Worm (Caenorhabditis elegans) whole organism, late embryonic: ENCODE results near the gene unc-31.

Source experiments
- C08G9.2 ChIP-seq: sonication (generic microtip); optimal IDR thresholded peaks from 2 replicates; lab custom pipeline; 2016; ENCODE audit warnings: mild to moderate bottlenecking, missing genetic modification characterization, moderate library complexity, missing compliant biosample characterization
- C38D4.7 ChIP-seq: fragments of 200-800 bp; sonication (Bioruptor generic); optimal IDR thresholded peaks from 2 replicates; lab custom pipeline; 2018; ENCODE audit warnings: mild to moderate bottlenecking, missing genetic modification characterization, moderate library complexity, missing compliant biosample characterization
- K02D7.2 ChIP-seq: sonication (generic microtip); optimal IDR thresholded peaks from 2 replicates; lab custom pipeline; 2017; ENCODE audit warnings: mild to moderate bottlenecking, missing genetic modification characterization, missing compliant biosample characterization
- T23F11.4 ChIP-seq: fragments of 200-800 bp; sonication (Bioruptor generic); optimal IDR thresholded peaks from 2 replicates; lab custom pipeline; 2018; ENCODE audit warnings: mild to moderate bottlenecking, missing genetic modification characterization, missing compliant biosample characterization
- Y22D7AL.16 ChIP-seq: sonication (generic microtip); optimal IDR thresholded peaks from 2 replicates; lab custom pipeline; 2016; ENCODE audit warnings: missing genetic modification characterization, missing compliant biosample characterization
- ahr-1 ChIP-seq: sonication (generic microtip); optimal IDR thresholded peaks from 2 replicates; lab custom pipeline; 2016; ENCODE audit warnings: missing genetic modification characterization, missing compliant biosample characterization
- ama-1 ChIP-seq: fragments of 150-350 bp; optimal IDR thresholded peaks from 2 replicates; lab custom pipeline; 2014
- ceh-14 ChIP-seq: sonication (generic microtip); optimal IDR thresholded peaks from 2 replicates; lab custom pipeline; 2016; ENCODE audit warnings: missing genotype, missing genetic modification characterization, missing compliant biosample characterization
- ceh-18 ChIP-seq: sonication (generic microtip); optimal IDR thresholded peaks from 2 replicates; lab custom pipeline; 2016; ENCODE audit warnings: missing genetic modification characterization, missing compliant biosample characterization
- ceh-19 ChIP-seq: fragments of 200-800 bp; sonication (Bioruptor generic); optimal IDR thresholded peaks from 2 replicates; lab custom pipeline; 2018; ENCODE audit warnings: mild to moderate bottlenecking, missing genetic modification characterization, missing compliant biosample characterization
- ceh-2 ChIP-seq: sonication (generic microtip); optimal IDR thresholded peaks from 2 replicates; lab custom pipeline; 2016; ENCODE audit warnings: missing genotype, missing genetic modification characterization, missing compliant biosample characterization
- ceh-22 ChIP-seq: sonication (generic microtip); optimal IDR thresholded peaks from 2 replicates; lab custom pipeline; 2017; ENCODE audit warnings: missing biosample characterization, missing genetic modification characterization
- ceh-24 ChIP-seq: sonication (generic microtip); optimal IDR thresholded peaks from 2 replicates; lab custom pipeline; 2016; ENCODE audit warnings: mild to moderate bottlenecking, missing genetic modification characterization, missing compliant biosample characterization
- ceh-31 ChIP-seq: sonication (generic microtip); optimal IDR thresholded peaks from 2 replicates; lab custom pipeline; 2016; ENCODE audit warnings: missing genetic modification characterization, missing compliant biosample characterization
- ceh-34 ChIP-seq: sonication (generic microtip); optimal IDR thresholded peaks from 2 replicates; lab custom pipeline; 2016; ENCODE audit warnings: mild to moderate bottlenecking, missing genetic modification characterization, missing compliant biosample characterization
- ceh-9 ChIP-seq: sonication (generic microtip); optimal IDR thresholded peaks from 2 replicates; lab custom pipeline; 2016; ENCODE audit warnings: mild to moderate bottlenecking, missing genetic modification characterization, inconsistent platforms, missing compliant biosample characterization
- che-1 ChIP-seq: sonication (generic microtip); optimal IDR thresholded peaks from 2 replicates; lab custom pipeline; 2016; ENCODE audit warnings: mild to moderate bottlenecking, missing genetic modification characterization, missing compliant biosample characterization
- dve-1 ChIP-seq: sonication (generic microtip); optimal IDR thresholded peaks from 2 replicates; lab custom pipeline; 2017; ENCODE audit warnings: antibody characterized with exemption, mild to moderate bottlenecking, missing genetic modification characterization, missing compliant biosample characterization
- ets-4 ChIP-seq: sonication (generic microtip); optimal IDR thresholded peaks from 2 replicates; lab custom pipeline; 2016; ENCODE audit warnings: missing genetic modification characterization, missing compliant biosample characterization
- fax-1 ChIP-seq: sonication (generic microtip); optimal IDR thresholded peaks from 2 replicates; lab custom pipeline; 2016; ENCODE audit warnings: missing genotype, missing genetic modification characterization, missing compliant biosample characterization
- fkh-10 ChIP-seq: fragments of 150-350 bp; optimal IDR thresholded peaks from 2 replicates; lab custom pipeline; 2014; ENCODE audit warnings: missing biosample characterization, missing genetic modification reagents, missing genetic modification characterization
- gmeb-2 ChIP-seq: sonication (generic microtip); optimal IDR thresholded peaks from 2 replicates; lab custom pipeline; 2016; ENCODE audit warnings: missing genetic modification characterization, inconsistent platforms, missing compliant biosample characterization
- hlh-13 ChIP-seq: fragments of 200-800 bp; sonication (Bioruptor generic); optimal IDR thresholded peaks from 2 replicates; lab custom pipeline; 2018; ENCODE audit warnings: mild to moderate bottlenecking, missing genetic modification characterization, missing compliant biosample characterization
- hlh-15 ChIP-seq: sonication (generic microtip); optimal IDR thresholded peaks from 2 replicates; lab custom pipeline; 2016; ENCODE audit warnings: missing genetic modification characterization, missing compliant biosample characterization
- hlh-6 ChIP-seq: sonication (generic microtip); optimal IDR thresholded peaks from 2 replicates; lab custom pipeline; 2016; ENCODE audit warnings: missing genotype, missing genetic modification characterization, missing compliant biosample characterization
- lim-6 ChIP-seq: sonication (generic microtip); optimal IDR thresholded peaks from 2 replicates; lab custom pipeline; 2016; ENCODE audit warnings: missing genetic modification characterization, missing compliant biosample characterization
- lin-11 ChIP-seq: fragments of 200-800 bp; sonication (Bioruptor generic); optimal IDR thresholded peaks from 2 replicates; lab custom pipeline; 2018; ENCODE audit warnings: mild to moderate bottlenecking, missing genetic modification characterization, missing compliant biosample characterization
- mec-3 ChIP-seq: sonication (generic microtip); optimal IDR thresholded peaks from 2 replicates; lab custom pipeline; 2016; ENCODE audit warnings: borderline replicate concordance, missing genetic modification characterization, missing compliant biosample characterization
- nfya-1 ChIP-seq: sonication (generic microtip); optimal IDR thresholded peaks from 2 replicates; lab custom pipeline; 2017; ENCODE audit warnings: missing genetic modification characterization, mild to moderate bottlenecking, missing compliant biosample characterization, antibody characterized with exemption, moderate library complexity
- nhr-11 ChIP-seq: fragments of 150-350 bp; optimal IDR thresholded peaks from 2 replicates; lab custom pipeline; 2014; ENCODE audit warnings: missing biosample characterization, missing genetic modification characterization
- odd-2 ChIP-seq: sonication (generic microtip); optimal IDR thresholded peaks from 2 replicates; lab custom pipeline; 2017; ENCODE audit warnings: antibody characterized with exemption, mild to moderate bottlenecking, missing genetic modification characterization, missing compliant biosample characterization
- pag-3 ChIP-seq: sonication (generic microtip); optimal IDR thresholded peaks from 2 replicates; lab custom pipeline; 2016; ENCODE audit warnings: missing compliant biosample characterization, missing genetic modification characterization, borderline replicate concordance
- pat-9 ChIP-seq: fragments of 200-800 bp; sonication (Bioruptor generic); optimal IDR thresholded peaks from 2 replicates; lab custom pipeline; 2018; ENCODE audit warnings: mild to moderate bottlenecking, missing genetic modification characterization, moderate library complexity, missing compliant biosample characterization
- pha-2 ChIP-seq: sonication (generic microtip); optimal IDR thresholded peaks from 2 replicates; lab custom pipeline; 2017; ENCODE audit warnings: mild to moderate bottlenecking, missing genetic modification characterization, missing compliant biosample characterization
- ref-2 ChIP-seq: sonication (generic microtip); optimal IDR thresholded peaks from 2 replicates; lab custom pipeline; 2016; ENCODE audit warnings: missing genetic modification characterization, missing compliant biosample characterization
- rnt-1 ChIP-seq: sonication (generic microtip); optimal IDR thresholded peaks from 2 replicates; lab custom pipeline; 2016; ENCODE audit warnings: missing genetic modification characterization, missing compliant biosample characterization
- tbx-2 ChIP-seq: sonication (generic microtip); optimal IDR thresholded peaks from 2 replicates; lab custom pipeline; 2016; ENCODE audit warnings: missing genetic modification characterization, missing compliant biosample characterization
- tbx-7 ChIP-seq: sonication (generic microtip); optimal IDR thresholded peaks from 2 replicates; lab custom pipeline; 2016; ENCODE audit warnings: missing genotype, missing genetic modification characterization, missing compliant biosample characterization
- unc-3 ChIP-seq, 2 experiments: fragments of 200-800 bp in 1 of 2; sonication (Bioruptor generic) in 1 of 2; sonication (generic microtip) in 1 of 2; conservative IDR thresholded peaks in 1 of 2; optimal IDR thresholded peaks in 1 of 2; 2 replicates each; pipeline versions ENCODE4 v1.3.6 to Lab custom; 2016 to 2022; ENCODE audit warnings: missing compliant biosample characterization in 2 of 2, missing genetic modification characterization in 2 of 2, missing genetic modification reagents in 1 of 2
- unc-42 ChIP-seq: sonication (generic microtip); optimal IDR thresholded peaks from 2 replicates; lab custom pipeline; 2016; ENCODE audit warnings: missing genotype, missing genetic modification characterization, missing compliant biosample characterization
- unc-55 ChIP-seq: sonication (generic microtip); optimal IDR thresholded peaks from 2 replicates; lab custom pipeline; 2017; ENCODE audit warnings: missing biosample characterization, missing genetic modification reagents, missing genetic modification characterization
- unc-86 ChIP-seq: sonication (generic microtip); optimal IDR thresholded peaks from 2 replicates; lab custom pipeline; 2016; ENCODE audit warnings: missing genetic modification characterization, missing compliant biosample characterization
- zip-5 ChIP-seq: sonication (generic microtip); optimal IDR thresholded peaks from 2 replicates; lab custom pipeline; 2016; ENCODE audit warnings: missing genetic modification characterization, missing compliant biosample characterization

The unc-31 gene

ce11 chrIV:12773519-12773918, at the start of gene unc-31:
TSS of gene unc-31 (plus strand) at chrIV:12773867.
- no peak for TF ChIP-seq lim-6 (tag; lab: Kevin White, UChicago)
- peak; percentile 78 for TF ChIP-seq unc-42

ce11 chrIV:12724641-12725040, 49.0 kb upstream of the unc-31 start, which contains the start of the genes T23F6.3 and rbd-1:
TSS of gene T23F6.3 (minus strand) at chrIV:12724760.
TSS of gene rbd-1 (plus strand) at chrIV:12724986.
- peak; percentile 89 for TF ChIP-seq tbx-2 (tag; lab: Kevin White, UChicago)
- peak; percentile 43 for TF ChIP-seq mec-3
- peak; percentile 62 for TF ChIP-seq zip-5
- TF ChIP-seq unc-55 (GFP tag; lab: Kevin White, UChicago) = peak; percentile 49
- TF ChIP-seq lim-6 (tag; lab: Kevin White, UChicago) = peak; percentile 27
- no peak for TF ChIP-seq che-1 (tag; lab: Kevin White, UChicago)
- peak; percentile 77 for TF ChIP-seq ceh-34 (tag; lab: Kevin White, UChicago)
- TF ChIP-seq K02D7.2 (tag; lab: Kevin White, UChicago) = no peak
- TF ChIP-seq ets-4 (tag; lab: Kevin White, UChicago) = peak; percentile 76
- TF ChIP-seq ceh-24 (tag; lab: Kevin White, UChicago) = no peak
- TF ChIP-seq odd-2 = no peak
- no peak for TF ChIP-seq C38D4.7 (GFP tag; lab: Kevin White, UChicago)
- TF ChIP-seq ceh-31 (tag; lab: Kevin White, UChicago) = peak; percentile 97
- no peak for TF ChIP-seq ceh-9 (tag; lab: Kevin White, UChicago)
- TF ChIP-seq ceh-19 = peak; percentile 19
- peak; percentile 61 for TF ChIP-seq dve-1
- TF ChIP-seq rnt-1 (tag; lab: Kevin White, UChicago) = peak; percentile 72
- TF ChIP-seq hlh-15 (tag; lab: Kevin White, UChicago) = peak; percentile 16
- TF ChIP-seq T23F11.4 (GFP tag; lab: Kevin White, UChicago) = no peak
- peak; percentile 66 for TF ChIP-seq ceh-18
- no peak for TF ChIP-seq pat-9 (tag; lab: Kevin White, UChicago)
- peak; percentile 83 for TF ChIP-seq ceh-2 (tag; lab: Kevin White, UChicago)
- no peak for TF ChIP-seq nhr-11 (tag; lab: Kevin White, UChicago)
- TF ChIP-seq hlh-6 (tag; lab: Kevin White, UChicago) = no peak
- peak; percentile 73 for TF ChIP-seq unc-42
- TF ChIP-seq fax-1 = peak; percentile 62
- no peak for TF ChIP-seq lin-11 (tag; lab: Kevin White, UChicago)
- TF ChIP-seq pag-3 (tag; lab: Kevin White, UChicago) = no peak
- peak; percentile 29 for TF ChIP-seq ahr-1 (tag; lab: Kevin White, UChicago)
- TF ChIP-seq ceh-22 (tag; lab: Kevin White, UChicago) = no peak
- 0 out of 2 replicates have a peak, but pooled peaks have one; percentile 12 for TF ChIP-seq unc-3 (GFP tag; conservative IDR thresholded peaks at IDR 0.05; lab: Robert Waterston, UW)
- TF ChIP-seq unc-3 (tag; optimal IDR thresholded peaks at IDR 0.05; lab: Kevin White, UChicago) = peak; percentile 35
- no peak for TF ChIP-seq hlh-13 (GFP tag; lab: Kevin White, UChicago)
- TF ChIP-seq tbx-7 (tag; lab: Kevin White, UChicago) = peak; percentile 57
- TF ChIP-seq ceh-14 = peak; percentile 65
- no peak for TF ChIP-seq ama-1
- no peak for TF ChIP-seq pha-2 (tag; lab: Kevin White, UChicago)
- peak; percentile 43 for TF ChIP-seq unc-86 (tag; lab: Kevin White, UChicago)
- TF ChIP-seq ref-2 (tag; lab: Kevin White, UChicago) = peak; percentile 69
- TF ChIP-seq fkh-10 (GFP tag; lab: Kevin White, UChicago) = no peak
- TF ChIP-seq nfya-1 (tag; lab: Kevin White, UChicago) = peak; percentile 70
- TF ChIP-seq C08G9.2 = peak; percentile 76
- TF ChIP-seq Y22D7AL.16 (tag; lab: Kevin White, UChicago) = peak; percentile 7
- no peak for TF ChIP-seq gmeb-2 (tag; lab: Kevin White, UChicago)
